Worm (Caenorhabditis elegans) whole organism, late embryonic: Measurements from ENCODE around the gene T16H12.13.

Experiments
- C08G9.2 ChIP-seq: sonication (generic microtip); optimal IDR thresholded peaks from 2 replicates; lab custom pipeline; 2016; ENCODE audit warnings: mild to moderate bottlenecking, missing genetic modification characterization, moderate library complexity, missing compliant biosample characterization
- F13H6.1 ChIP-seq: sonication (generic microtip); optimal IDR thresholded peaks from 2 replicates; lab custom pipeline; 2016; ENCODE audit warnings: missing genetic modification characterization, missing compliant biosample characterization
- K09A11.1 ChIP-seq: sonication (generic microtip); optimal IDR thresholded peaks from 2 replicates; lab custom pipeline; 2017; ENCODE audit warnings: antibody characterized with exemption, mild to moderate bottlenecking, missing genetic modification characterization, missing compliant biosample characterization; ENCODE audit not compliant: insufficient read depth
- T23F11.4 ChIP-seq: fragments of 200-800 bp; sonication (Bioruptor generic); optimal IDR thresholded peaks from 2 replicates; lab custom pipeline; 2018; ENCODE audit warnings: mild to moderate bottlenecking, missing genetic modification characterization, missing compliant biosample characterization
- Y22D7AL.16 ChIP-seq: sonication (generic microtip); optimal IDR thresholded peaks from 2 replicates; lab custom pipeline; 2016; ENCODE audit warnings: missing genetic modification characterization, missing compliant biosample characterization
- ceh-18 ChIP-seq: sonication (generic microtip); optimal IDR thresholded peaks from 2 replicates; lab custom pipeline; 2016; ENCODE audit warnings: missing genetic modification characterization, missing compliant biosample characterization
- ceh-24 ChIP-seq: sonication (generic microtip); optimal IDR thresholded peaks from 2 replicates; lab custom pipeline; 2016; ENCODE audit warnings: mild to moderate bottlenecking, missing genetic modification characterization, missing compliant biosample characterization
- ceh-31 ChIP-seq: sonication (generic microtip); optimal IDR thresholded peaks from 2 replicates; lab custom pipeline; 2016; ENCODE audit warnings: missing genetic modification characterization, missing compliant biosample characterization
- ceh-34 ChIP-seq: sonication (generic microtip); optimal IDR thresholded peaks from 2 replicates; lab custom pipeline; 2016; ENCODE audit warnings: mild to moderate bottlenecking, missing genetic modification characterization, missing compliant biosample characterization
- ceh-9 ChIP-seq: sonication (generic microtip); optimal IDR thresholded peaks from 2 replicates; lab custom pipeline; 2016; ENCODE audit warnings: mild to moderate bottlenecking, missing genetic modification characterization, inconsistent platforms, missing compliant biosample characterization
- che-1 ChIP-seq: sonication (generic microtip); optimal IDR thresholded peaks from 2 replicates; lab custom pipeline; 2016; ENCODE audit warnings: mild to moderate bottlenecking, missing genetic modification characterization, missing compliant biosample characterization
- elt-4 ChIP-seq: sonication (generic microtip); optimal IDR thresholded peaks from 2 replicates; lab custom pipeline; 2016; ENCODE audit warnings: missing genetic modification characterization, missing compliant biosample characterization
- eyg-1 ChIP-seq: sonication (generic microtip); optimal IDR thresholded peaks from 2 replicates; lab custom pipeline; 2016; ENCODE audit warnings: missing genotype, missing genetic modification characterization, missing compliant biosample characterization
- fkh-10 ChIP-seq: fragments of 150-350 bp; optimal IDR thresholded peaks from 2 replicates; lab custom pipeline; 2014; ENCODE audit warnings: missing biosample characterization, missing genetic modification reagents, missing genetic modification characterization
- gmeb-2 ChIP-seq: sonication (generic microtip); optimal IDR thresholded peaks from 2 replicates; lab custom pipeline; 2016; ENCODE audit warnings: missing genetic modification characterization, inconsistent platforms, missing compliant biosample characterization
- hlh-30 ChIP-seq: sonication (generic microtip); optimal IDR thresholded peaks from 2 replicates; lab custom pipeline; 2017; ENCODE audit warnings: antibody characterized with exemption, missing genetic modification characterization, missing compliant biosample characterization; ENCODE audit not compliant: insufficient read depth
- hlh-6 ChIP-seq: sonication (generic microtip); optimal IDR thresholded peaks from 2 replicates; lab custom pipeline; 2016; ENCODE audit warnings: missing genotype, missing genetic modification characterization, missing compliant biosample characterization
- hlh-8 ChIP-seq: sonication (generic microtip); optimal IDR thresholded peaks from 2 replicates; lab custom pipeline; 2016; ENCODE audit warnings: missing genotype, missing genetic modification characterization, missing compliant biosample characterization
- lim-6 ChIP-seq: sonication (generic microtip); optimal IDR thresholded peaks from 2 replicates; lab custom pipeline; 2016; ENCODE audit warnings: missing genetic modification characterization, missing compliant biosample characterization
- mec-3 ChIP-seq: sonication (generic microtip); optimal IDR thresholded peaks from 2 replicates; lab custom pipeline; 2016; ENCODE audit warnings: borderline replicate concordance, missing genetic modification characterization, missing compliant biosample characterization
- npax-4 ChIP-seq: sonication (generic microtip); optimal IDR thresholded peaks from 2 replicates; lab custom pipeline; 2016; ENCODE audit warnings: missing genetic modification characterization, missing compliant biosample characterization
- pag-3 ChIP-seq: sonication (generic microtip); optimal IDR thresholded peaks from 2 replicates; lab custom pipeline; 2016; ENCODE audit warnings: missing compliant biosample characterization, missing genetic modification characterization, borderline replicate concordance
- pat-9 ChIP-seq: fragments of 200-800 bp; sonication (Bioruptor generic); optimal IDR thresholded peaks from 2 replicates; lab custom pipeline; 2018; ENCODE audit warnings: mild to moderate bottlenecking, missing genetic modification characterization, moderate library complexity, missing compliant biosample characterization
- pax-1 ChIP-seq: fragments of 150-350 bp; optimal IDR thresholded peaks from 2 replicates; lab custom pipeline; 2014; ENCODE audit warnings: missing biosample characterization, missing genetic modification characterization
- pha-2 ChIP-seq: sonication (generic microtip); optimal IDR thresholded peaks from 2 replicates; lab custom pipeline; 2017; ENCODE audit warnings: mild to moderate bottlenecking, missing genetic modification characterization, missing compliant biosample characterization
- pha-4 ChIP-seq: fragments of 150-350 bp; optimal IDR thresholded peaks from 2 replicates; lab custom pipeline; 2018; ENCODE audit warnings: missing biosample characterization, missing genetic modification reagents, missing genetic modification characterization
- pqm-1 ChIP-seq: sonication (generic microtip); optimal IDR thresholded peaks from 2 replicates; lab custom pipeline; 2016; ENCODE audit warnings: missing genetic modification characterization, missing compliant biosample characterization
- pros-1 ChIP-seq: fragments of 150-350 bp; optimal IDR thresholded peaks from 2 replicates; lab custom pipeline; 2014; ENCODE audit warnings: missing biosample characterization, missing genetic modification reagents, missing genetic modification characterization
- ref-2 ChIP-seq: sonication (generic microtip); optimal IDR thresholded peaks from 2 replicates; lab custom pipeline; 2016; ENCODE audit warnings: missing genetic modification characterization, missing compliant biosample characterization
- rnt-1 ChIP-seq: sonication (generic microtip); optimal IDR thresholded peaks from 2 replicates; lab custom pipeline; 2016; ENCODE audit warnings: missing genetic modification characterization, missing compliant biosample characterization
- sdc-2 ChIP-seq: sonication (generic microtip); optimal IDR thresholded peaks from 2 replicates; lab custom pipeline; 2016; ENCODE audit warnings: missing genotype, missing genetic modification characterization, missing compliant biosample characterization
- tbx-2 ChIP-seq: sonication (generic microtip); optimal IDR thresholded peaks from 2 replicates; lab custom pipeline; 2016; ENCODE audit warnings: missing genetic modification characterization, missing compliant biosample characterization
- tbx-7 ChIP-seq: sonication (generic microtip); optimal IDR thresholded peaks from 2 replicates; lab custom pipeline; 2016; ENCODE audit warnings: missing genotype, missing genetic modification characterization, missing compliant biosample characterization
- unc-3 ChIP-seq, 2 experiments: fragments of 200-800 bp in 1 of 2; sonication (Bioruptor generic) in 1 of 2; sonication (generic microtip) in 1 of 2; conservative IDR thresholded peaks in 1 of 2; optimal IDR thresholded peaks in 1 of 2; 2 replicates each; pipeline versions ENCODE4 v1.3.6 to Lab custom; 2016 to 2022; ENCODE audit warnings: missing compliant biosample characterization in 2 of 2, missing genetic modification characterization in 2 of 2, missing genetic modification reagents in 1 of 2
- unc-42 ChIP-seq: sonication (generic microtip); optimal IDR thresholded peaks from 2 replicates; lab custom pipeline; 2016; ENCODE audit warnings: missing genotype, missing genetic modification characterization, missing compliant biosample characterization
- unc-55 ChIP-seq: sonication (generic microtip); optimal IDR thresholded peaks from 2 replicates; lab custom pipeline; 2017; ENCODE audit warnings: missing biosample characterization, missing genetic modification reagents, missing genetic modification characterization
- unc-86 ChIP-seq: sonication (generic microtip); optimal IDR thresholded peaks from 2 replicates; lab custom pipeline; 2016; ENCODE audit warnings: missing genetic modification characterization, missing compliant biosample characterization
- zip-5 ChIP-seq: sonication (generic microtip); optimal IDR thresholded peaks from 2 replicates; lab custom pipeline; 2016; ENCODE audit warnings: missing genetic modification characterization, missing compliant biosample characterization
- ztf-16 ChIP-seq: sonication (generic microtip); optimal IDR thresholded peaks from 2 replicates; lab custom pipeline; 2017; ENCODE audit warnings: missing genetic modification characterization, missing compliant biosample characterization

The T16H12.13 gene

ce11 chrIII:10085103-10085502, at the start of gene T16H12.13:
Gene T16H12.13 (plus strand): TSS chrIII:10085403.
- TF ChIP-seq ceh-18 (no peak), pqm-1 (tag; lab: Kevin White, UChicago) (no peak), unc-3 (GFP tag; conservative IDR thresholded peaks at IDR 0.05; lab: Robert Waterston, UW) (no peak), unc-3 (tag; optimal IDR thresholded peaks at IDR 0.05; lab: Kevin White, UChicago) (no peak), ceh-24 (no peak), ceh-34 (no peak), gmeb-2 (no peak), eyg-1 (tag; lab: Kevin White, UChicago) (no peak), fkh-10 (GFP tag; lab: Kevin White, UChicago) (no peak), pha-4 (tag; lab: Kevin White, UChicago) (no peak), ref-2 (tag; lab: Kevin White, UChicago) (no peak), K09A11.1 (no peak), hlh-8 (tag; lab: Kevin White, UChicago) (no peak), che-1 (tag; lab: Kevin White, UChicago) (no peak), unc-86 (no peak)

ce11 chrIII:10035783-10036182, 49.4 kb upstream of the T16H12.13 start, which contains the start of gene xbx-3:
Gene xbx-3 (plus strand): TSS chrIII:10035945.
- TF ChIP-seq pha-4 (tag; lab: Kevin White, UChicago): no peak
- no peak for TF ChIP-seq rnt-1 (tag; lab: Kevin White, UChicago)
- TF ChIP-seq ceh-34: no peak
- TF ChIP-seq pag-3 (tag; lab: Kevin White, UChicago): no peak
- TF ChIP-seq elt-4: no peak
- TF ChIP-seq sdc-2 (tag; lab: Kevin White, UChicago): no peak
- no peak for TF ChIP-seq ceh-31 (tag; lab: Kevin White, UChicago)
- no peak for TF ChIP-seq lim-6 (tag; lab: Kevin White, UChicago)
- no peak for TF ChIP-seq zip-5
- no peak for TF ChIP-seq mec-3
- TF ChIP-seq unc-86: no peak
- no peak for TF ChIP-seq Y22D7AL.16

ce11 chrIII:10037150-10037549, 48.1 kb upstream of the T16H12.13 start, which contains the start of gene M04D8.7:
Gene M04D8.7 (plus strand): TSS chrIII:10037450.
- TF ChIP-seq T23F11.4 (no peak), hlh-30 (tag; lab: Kevin White, UChicago) (no peak), hlh-6 (tag; lab: Kevin White, UChicago) (no peak), pha-2 (no peak), K09A11.1 (no peak), ztf-16 (tag; lab: Kevin White, UChicago) (no peak), unc-42 (no peak), tbx-7 (tag; lab: Kevin White, UChicago) (no peak), mec-3 (no peak), F13H6.1 (no peak), zip-5 (no peak), tbx-2 (tag; lab: Kevin White, UChicago) (no peak), sdc-2 (tag; lab: Kevin White, UChicago) (no peak), C08G9.2 (tag; lab: Kevin White, UChicago) (no peak), pax-1 (no peak), pros-1 (no peak), rnt-1 (tag; lab: Kevin White, UChicago) (no peak), unc-55 (GFP tag; lab: Kevin White, UChicago) (no peak), ceh-31 (tag; lab: Kevin White, UChicago) (no peak), hlh-8 (tag; lab: Kevin White, UChicago) (no peak)

ce11 chrIII:10040013-10040412, 45.2 kb upstream of the T16H12.13 start, which contains the start of gene T16G12.7:
Gene T16G12.7 (minus strand): TSS chrIII:10040113.
- no peak for TF ChIP-seq ceh-9
- no peak for TF ChIP-seq unc-86
- no peak for TF ChIP-seq eyg-1 (tag; lab: Kevin White, UChicago)
- no peak for TF ChIP-seq pat-9
- TF ChIP-seq npax-4 (tag; lab: Kevin White, UChicago): no peak
- TF ChIP-seq ztf-16 (tag; lab: Kevin White, UChicago): no peak
